Worm (Caenorhabditis elegans): ENCODE measurements around the gene F58B4.6.

DNA sequence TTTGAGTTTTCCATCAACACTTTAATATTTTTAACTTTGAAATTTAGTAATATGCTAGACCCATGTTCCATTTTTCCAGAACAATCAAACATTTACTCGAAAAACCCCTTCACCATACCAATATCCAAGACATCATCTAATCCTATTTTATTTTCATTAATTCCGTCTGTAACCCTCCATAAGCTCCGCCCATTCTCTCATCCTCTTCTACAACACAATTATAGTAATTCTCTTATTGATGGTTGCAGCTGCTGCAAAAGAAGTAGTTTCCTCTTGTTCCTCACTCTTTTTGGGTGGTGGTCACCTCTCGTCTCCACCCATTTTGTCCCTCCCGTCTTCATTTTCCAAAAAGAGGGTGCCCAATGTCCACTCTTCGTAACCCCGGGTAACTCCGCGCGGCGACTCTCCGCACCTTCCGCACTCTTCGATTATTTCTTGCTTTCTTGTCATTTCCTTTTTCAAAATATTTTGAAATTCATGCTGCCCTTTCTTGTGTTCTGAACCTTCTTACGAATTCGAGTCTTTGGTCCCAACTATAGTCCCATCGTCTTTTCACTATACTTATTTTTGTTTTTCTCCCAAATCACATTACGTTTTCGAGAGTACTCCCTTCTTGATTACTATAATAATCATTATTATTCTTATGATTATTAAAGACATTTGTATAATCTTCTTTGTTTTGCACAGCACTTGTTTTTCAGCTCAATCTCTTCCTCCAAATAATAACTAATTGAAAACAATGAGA lies 44.5 kb upstream of the F58B4.6 start, which contains the start of gene F32D8.1:
- TF ChIP-seq ama-1 (optimal IDR thresholded peaks at IDR 0.05) (no peak), nhr-25 (tag; optimal IDR thresholded peaks at IDR 0.05) (no peak), blmp-1 (tag; optimal IDR thresholded peaks at IDR 0.05; ENCODE audit: insufficient read depth) (no peak), nhr-77 (tag; optimal IDR thresholded peaks at IDR 0.05) (no peak), R02D3.7 (tag; optimal IDR thresholded peaks at IDR 0.05) (no peak), nhr-12 (tag; optimal IDR thresholded peaks at IDR 0.05) (no peak), skn-1 (tag; optimal IDR thresholded peaks at IDR 0.05) (no peak), nhr-11 (tag; optimal IDR thresholded peaks at IDR 0.05) (no peak), lin-39 (tag; optimal IDR thresholded peaks at IDR 0.05) (no peak), mdl-1 (tag; optimal IDR thresholded peaks at IDR 0.05) (no peak), elt-3 (tag; optimal IDR thresholded peaks at IDR 0.05) (no peak)

Measured in whole organism, L2 larva.